Worm (Caenorhabditis elegans) whole organism, L4 larva: ENCODE results near the gene W08E12.2.

Source experiments
- F44E2.7 ChIP-seq: fragments of 200-800 bp; sonication (Bioruptor generic); IDR thresholded peaks from 2 replicates; pipeline ENCODE4 v2.1.2; 2022; ENCODE audit warnings: missing genetic modification characterization, missing compliant biosample characterization
- F49E8.2 ChIP-seq: sonication (generic microtip); optimal IDR thresholded peaks from 2 replicates; lab custom pipeline; 2016; ENCODE audit warnings: missing compliant biosample characterization, mild to moderate bottlenecking, missing genetic modification characterization, borderline replicate concordance
- T26A8.4 ChIP-seq: fragments of 200-800 bp; sonication (Bioruptor generic); IDR thresholded peaks from 2 replicates; pipeline ENCODE4 v1.3.6; 2022; ENCODE audit warnings: missing genetic modification characterization, missing compliant biosample characterization
- Y105C5A.15 ChIP-seq: fragments of 200-800 bp; sonication (Bioruptor generic); IDR thresholded peaks from 2 replicates; pipeline ENCODE4 v1.3.6; 2022; ENCODE audit warnings: missing genetic modification characterization, missing compliant biosample characterization
- Y5F2A.4 ChIP-seq: fragments of 200-800 bp; sonication (Bioruptor generic); optimal IDR thresholded peaks from 2 replicates; lab custom pipeline; 2018; ENCODE audit warnings: mild to moderate bottlenecking, missing genetic modification characterization, missing compliant biosample characterization
- Y75B8A.6 ChIP-seq: fragments of 200-800 bp; sonication (Bioruptor generic); IDR thresholded peaks from 2 replicates; pipeline ENCODE4 v1.3.6; 2022; ENCODE audit warnings: missing genetic modification reagents, missing genetic modification characterization, missing compliant biosample characterization
- aha-1 ChIP-seq: fragments of 150-350 bp; peaks from one replicate; lab custom pipeline; 2014; ENCODE audit warnings: missing biosample characterization, missing genetic modification characterization
- aly-2 ChIP-seq: sonication (generic microtip); optimal IDR thresholded peaks from 2 replicates; lab custom pipeline; 2018; ENCODE audit warnings: missing biosample characterization, missing genetic modification characterization
- arid-1 ChIP-seq: fragments of 200-800 bp; sonication (Bioruptor generic); conservative IDR thresholded peaks from 2 replicates; pipeline ENCODE4 v1.3.6; 2022; ENCODE audit warnings: missing genetic modification reagents, missing genetic modification characterization, missing compliant biosample characterization
- cey-2 ChIP-seq: sonication (generic microtip); optimal IDR thresholded peaks from 3 replicates; lab custom pipeline; 2017; ENCODE audit warnings: missing genetic modification characterization, mild to moderate bottlenecking, missing compliant biosample characterization, antibody characterized with exemption, borderline replicate concordance; ENCODE audit not compliant: insufficient read depth
- daf-16 ChIP-seq, 3 experiments: sonication (generic microtip); optimal IDR thresholded peaks; 2 replicates each; lab custom pipeline; 2016 to 2017; ENCODE audit warnings: missing genetic modification characterization in 3 of 3, missing genetic modification reagents in 3 of 3, mild to moderate bottlenecking in 2 of 3, missing compliant biosample characterization in 2 of 3, missing biosample characterization in 1 of 3, moderate library complexity in 1 of 3
- daf-19 ChIP-seq: fragments of 200-800 bp; sonication (Bioruptor generic); conservative IDR thresholded peaks from 2 replicates; pipeline ENCODE4 v1.3.6; 2022; ENCODE audit warnings: missing genetic modification characterization, missing compliant biosample characterization
- dmd-6 ChIP-seq: fragments of 200-800 bp; sonication (Bioruptor generic); IDR thresholded peaks from 2 replicates; pipeline ENCODE4 v1.3.6; 2022; ENCODE audit warnings: missing genetic modification reagents, missing genetic modification characterization, missing compliant biosample characterization
- dpl-1 ChIP-seq: fragments of 150-350 bp; optimal IDR thresholded peaks from 2 replicates; lab custom pipeline; 2014; ENCODE audit warnings: missing biosample characterization, missing genetic modification reagents, missing genetic modification characterization
- duxl-1 ChIP-seq: sonication (generic microtip); optimal IDR thresholded peaks from 2 replicates; lab custom pipeline; 2016; ENCODE audit warnings: mild to moderate bottlenecking, missing genetic modification characterization, moderate library complexity, missing compliant biosample characterization; ENCODE audit not compliant: poor library complexity
- egl-43 ChIP-seq: fragments of 200-800 bp; sonication (Bioruptor generic); IDR thresholded peaks from 2 replicates; pipeline ENCODE4 v1.3.6; 2022; ENCODE audit warnings: missing genetic modification reagents, missing genetic modification characterization, missing compliant biosample characterization
- gei-8 ChIP-seq: fragments of 200-800 bp; sonication (Bioruptor generic); optimal IDR thresholded peaks from 2 replicates; lab custom pipeline; 2018; ENCODE audit warnings: mild to moderate bottlenecking, missing genetic modification characterization, missing compliant biosample characterization
- hif-1 ChIP-seq, 2 experiments: sonication (generic microtip); optimal IDR thresholded peaks; 2 replicates each; lab custom pipeline; 2016 to 2017; ENCODE audit warnings: missing compliant biosample characterization in 2 of 2, missing genetic modification characterization in 2 of 2, missing genetic modification reagents in 2 of 2, missing genotype in 2 of 2, mild to moderate bottlenecking in 1 of 2
- hlh-11 ChIP-seq: fragments of 200-800 bp; sonication (Bioruptor generic); optimal IDR thresholded peaks from 2 replicates; lab custom pipeline; 2018; ENCODE audit warnings: mild to moderate bottlenecking, missing genetic modification characterization, missing compliant biosample characterization
- lin-13 ChIP-seq: fragments of 150-350 bp; optimal IDR thresholded peaks from 2 replicates; lab custom pipeline; 2014; ENCODE audit warnings: missing biosample characterization, missing genetic modification reagents, missing genetic modification characterization
- lin-38 ChIP-seq: fragments of 200-800 bp; sonication (Bioruptor generic); IDR thresholded peaks from 2 replicates; pipeline ENCODE4 v1.3.6; 2022; ENCODE audit warnings: missing genetic modification reagents, missing genetic modification characterization, missing compliant biosample characterization
- lsy-2 ChIP-seq, 2 experiments: fragments of 150-350 bp in 1 of 2; sonication (generic microtip) in 1 of 2; optimal IDR thresholded peaks; 2 replicates each; lab custom pipeline; 2014 to 2017; ENCODE audit warnings: missing biosample characterization in 2 of 2, missing genetic modification characterization in 2 of 2
- mdt-29 ChIP-seq: fragments of 200-800 bp; sonication (Bioruptor generic); IDR thresholded peaks from 2 replicates; pipeline ENCODE4 v1.3.6; 2022; ENCODE audit warnings: missing genetic modification reagents, missing genetic modification characterization, missing compliant biosample characterization
- mep-1 ChIP-seq: fragments of 150-350 bp; sonication (generic microtip); optimal IDR thresholded peaks from 3 replicates; lab custom pipeline; 2014; ENCODE audit warnings: missing biosample characterization, missing genetic modification characterization
- mes-2 ChIP-seq: sonication (generic microtip); optimal IDR thresholded peaks from 2 replicates; lab custom pipeline; 2016; ENCODE audit warnings: missing genotype, mild to moderate bottlenecking, missing genetic modification characterization, missing compliant biosample characterization; ENCODE audit not compliant: poor library complexity, severe bottlenecking
- nhr-102 ChIP-seq: sonication (generic microtip); optimal IDR thresholded peaks from 2 replicates; lab custom pipeline; 2016; ENCODE audit warnings: mild to moderate bottlenecking, missing genetic modification characterization, moderate library complexity, missing compliant biosample characterization
- nhr-28 ChIP-seq: fragments of 150-350 bp; optimal IDR thresholded peaks from 2 replicates; lab custom pipeline; 2014; ENCODE audit warnings: missing biosample characterization, missing genetic modification characterization
- nhr-41 ChIP-seq: fragments of 200-800 bp; sonication (Bioruptor generic); IDR thresholded peaks from 2 replicates; pipeline ENCODE4 v1.3.6; 2022; ENCODE audit warnings: missing genetic modification reagents, missing genetic modification characterization, missing compliant biosample characterization
- pha-4 ChIP-seq, 2 experiments: fragments of 150-350 bp in 1 of 2; fragments of 200-800 bp in 1 of 2; sonication (Bioruptor generic) in 1 of 2; IDR thresholded peaks in 1 of 2; optimal IDR thresholded peaks in 1 of 2; 2 replicates each; pipeline versions ENCODE4 v1.3.6 to Lab custom; 2014 to 2022; ENCODE audit warnings: missing genetic modification characterization in 2 of 2, missing genetic modification reagents in 2 of 2, missing biosample characterization in 1 of 2, missing compliant biosample characterization in 1 of 2
- php-3 ChIP-seq: fragments of 200-800 bp; sonication (Bioruptor generic); IDR thresholded peaks from 2 replicates; pipeline ENCODE4 v1.3.6; 2022; ENCODE audit warnings: missing genetic modification reagents, missing genetic modification characterization, missing compliant biosample characterization
- pqm-1 ChIP-seq: sonication (generic microtip); optimal IDR thresholded peaks from 2 replicates; lab custom pipeline; 2017; ENCODE audit warnings: missing biosample characterization, missing genetic modification characterization
- saeg-2 ChIP-seq: fragments of 200-800 bp; sonication (Bioruptor generic); IDR thresholded peaks from 2 replicates; pipeline ENCODE4 v1.3.6; 2022; ENCODE audit warnings: missing genetic modification reagents, missing genetic modification characterization, missing compliant biosample characterization
- sdz-12 ChIP-seq: fragments of 200-800 bp; sonication (Bioruptor generic); optimal IDR thresholded peaks from 2 replicates; lab custom pipeline; 2018; ENCODE audit warnings: mild to moderate bottlenecking, missing genetic modification characterization, missing compliant biosample characterization
- set-16 ChIP-seq: fragments of 200-800 bp; sonication (Bioruptor generic); IDR thresholded peaks from 2 replicates; pipeline ENCODE4 v1.3.6; 2022; ENCODE audit warnings: missing genetic modification reagents, missing genetic modification characterization, missing compliant biosample characterization
- snpc-1.2 ChIP-seq: fragments of 200-800 bp; sonication (Bioruptor generic); IDR thresholded peaks from 2 replicates; pipeline ENCODE4 v1.3.6; 2022; ENCODE audit warnings: missing genetic modification reagents, missing genetic modification characterization, missing compliant biosample characterization
- snpc-4 ChIP-seq: fragments of 150-350 bp; optimal IDR thresholded peaks from 2 replicates; lab custom pipeline; 2014; ENCODE audit warnings: missing biosample characterization, missing genetic modification characterization
- spr-1 ChIP-seq: sonication (generic microtip); optimal IDR thresholded peaks from 2 replicates; lab custom pipeline; 2016; ENCODE audit warnings: mild to moderate bottlenecking, missing genetic modification characterization, missing compliant biosample characterization
- spr-3 ChIP-seq: fragments of 200-800 bp; sonication (Bioruptor generic); optimal IDR thresholded peaks from 2 replicates; lab custom pipeline; 2018; ENCODE audit warnings: mild to moderate bottlenecking, missing genetic modification characterization, missing compliant biosample characterization
- tra-1 ChIP-seq: fragments of 200-800 bp; sonication (Bioruptor generic); IDR thresholded peaks from 2 replicates; pipeline ENCODE4 v1.3.6; 2022; ENCODE audit warnings: missing genetic modification reagents, missing genetic modification characterization, missing compliant biosample characterization
- unc-39 ChIP-seq: sonication (generic microtip); optimal IDR thresholded peaks from 2 replicates; lab custom pipeline; 2017; ENCODE audit warnings: missing biosample characterization, missing genetic modification characterization
- unc-62 ChIP-seq, 3 experiments: fragments of 150-350 bp in 1 of 3; sonication (generic microtip); optimal IDR thresholded peaks in 2 of 3; peaks in 1 of 3; 1 replicate in 1 of 3; 2 replicates in 2 of 3; lab custom pipeline; 2014 to 2017; ENCODE audit warnings: missing biosample characterization in 3 of 3, missing genetic modification characterization in 3 of 3, missing genetic modification reagents in 3 of 3, missing genotype in 1 of 3
- vab-7 ChIP-seq: fragments of 200-800 bp; sonication (Bioruptor generic); IDR thresholded peaks from 2 replicates; pipeline ENCODE4 v1.3.6; 2022; ENCODE audit warnings: missing genetic modification reagents, missing genetic modification characterization, missing compliant biosample characterization
- zfp-2 ChIP-seq: sonication (generic microtip); optimal IDR thresholded peaks from 2 replicates; lab custom pipeline; 2016; ENCODE audit warnings: mild to moderate bottlenecking, missing genetic modification characterization, missing compliant biosample characterization
- zfp-3 ChIP-seq: fragments of 200-800 bp; sonication (Bioruptor generic); conservative IDR thresholded peaks from 2 replicates; pipeline ENCODE4 v1.3.6; 2022; ENCODE audit warnings: missing genetic modification reagents, missing genetic modification characterization, missing compliant biosample characterization

The W08E12.2 gene

DNA sequence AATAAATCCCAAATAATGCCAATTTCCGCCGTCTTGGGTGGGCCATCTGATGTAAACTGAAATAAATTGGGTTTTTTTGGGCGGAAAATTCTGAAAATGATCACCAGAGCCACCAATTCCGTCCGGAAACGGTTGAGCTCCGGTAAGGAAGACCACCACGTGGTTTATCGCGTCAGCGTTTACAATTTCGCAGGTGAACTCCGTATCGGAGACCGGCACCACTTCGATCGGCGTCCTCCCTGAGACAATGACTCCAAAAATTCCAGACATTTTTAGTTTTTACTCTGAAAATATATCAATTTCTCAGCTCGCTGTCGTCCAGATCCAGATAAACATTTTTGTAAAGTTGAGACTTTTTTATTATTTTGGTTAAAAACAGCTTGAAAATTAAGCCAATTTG lies 30.9 kb downstream of the W08E12.2 start, which contains the start of gene F42A6.6 (continued):
- TF ChIP-seq spr-1 (peak; percentile 69), T26A8.4 (peak; percentile 87), spr-3 (GFP tag; lab: Kevin White, UChicago) (peak; percentile 46), arid-1 (peak; percentile 91), gei-8 (peak; percentile 67), unc-62 (GFP tag; optimal IDR thresholded peaks at IDR 0.05 in 1 of 2; lab: Kevin White, UChicago) (no peak), unc-62 (tag; optimal IDR thresholded peaks at IDR 0.05; lab: Kevin White, UChicago) (no peak), php-3 (0 out of 2 replicates have a peak, but pooled peaks have one; percentile 42), Y75B8A.6 (GFP tag; lab: Robert Waterston, UW) (0 out of 2 replicates have a peak, but pooled peaks have one; percentile 67), zfp-2 (tag; lab: Kevin White, UChicago) (no peak), mdt-29 (0 out of 2 replicates have a peak, but pooled peaks have one; percentile 35), lin-13 (GFP tag; lab: Kevin White, UChicago) (peak; percentile 52), dpl-1 (GFP tag; lab: Kevin White, UChicago) (no peak), hlh-11 (tag; lab: Kevin White, UChicago) (peak; percentile 43), hif-1 (tag; optimal IDR thresholded peaks at IDR 0.05; lab: Kevin White, UChicago) (peak in 1 of 2 experiments; percentile 17), nhr-28 (tag; lab: Kevin White, UChicago) (no peak), daf-16 (GFP tag; optimal IDR thresholded peaks at IDR 0.05; lab: Kevin White, UChicago) (peak in 1 of 2 experiments; percentile 22), daf-16 (tag; optimal IDR thresholded peaks at IDR 0.05; lab: Kevin White, UChicago) (peak; percentile 30), nhr-41 (no peak), duxl-1 (tag; lab: Kevin White, UChicago) (peak; percentile 33), cey-2 (tag; lab: Kevin White, UChicago) (no peak), mep-1 (tag; lab: Kevin White, UChicago) (peak; percentile 40), Y105C5A.15 (GFP tag; lab: Robert Waterston, UW) (peak; percentile 60), F44E2.7 (GFP tag; lab: Robert Waterston, UW) (no peak), pqm-1 (tag; lab: Kevin White, UChicago) (no peak), F49E8.2 (tag; lab: Kevin White, UChicago) (peak; percentile 84), dmd-6 (GFP tag; lab: Robert Waterston, UW) (peak; percentile 42), nhr-102 (peak; percentile 62), vab-7 (GFP tag; lab: Robert Waterston, UW) (peak; percentile 61; the same call in 1 of the 2 replicates), tra-1 (GFP tag; lab: Robert Waterston, UW) (0 out of 2 replicates have a peak, but pooled peaks have one; percentile 22), snpc-1.2 (GFP tag; lab: Robert Waterston, UW) (peak; percentile 71), saeg-2 (GFP tag; lab: Robert Waterston, UW) (peak; percentile 63; the same call in 1 of the 2 replicates), snpc-4 (tag; lab: Kevin White, UChicago) (no peak), zfp-3 (GFP tag; lab: Robert Waterston, UW) (peak; percentile 70; the same call in 1 of the 2 replicates), mes-2 (peak; percentile 48), Y5F2A.4 (GFP tag; lab: Kevin White, UChicago) (peak; percentile 77), lin-38 (GFP tag; lab: Robert Waterston, UW) (peak; percentile 84), unc-39 (tag; lab: Kevin White, UChicago) (no peak)

- TF ChIP-seq set-16 (GFP tag; lab: Robert Waterston, UW) (peak; percentile 99), nhr-102 (no peak), daf-19 (no peak), lsy-2 (tag; optimal IDR thresholded peaks at IDR 0.05; lab: Kevin White, UChicago) (no peak), sdz-12 (peak; percentile 26), egl-43 (GFP tag; lab: Robert Waterston, UW) (peak; percentile 61; the same call in 1 of the 2 replicates), unc-62 (GFP tag; optimal IDR thresholded peaks at IDR 0.05 in 1 of 2; lab: Kevin White, UChicago) (peak in 1 of 2 experiments; percentile 9), unc-62 (tag; optimal IDR thresholded peaks at IDR 0.05; lab: Kevin White, UChicago) (no peak), aha-1 (peak; percentile 24), pha-4 (GFP tag; IDR thresholded peaks at IDR 0.05; lab: Robert Waterston, UW) (peak; percentile 75; the same call in 1 of the 2 replicates), pha-4 (tag; optimal IDR thresholded peaks at IDR 0.05; lab: Kevin White, UChicago) (no peak), aly-2 (tag; lab: Kevin White, UChicago) (no peak)
- TF ChIP-seq, all 104 proteins: peak for 6
These were observed 31.6 kb downstream of the W08E12.2 start for ce11 chrIV:3337275-3337674.
